Worm (Caenorhabditis elegans): ENCODE measurements around the gene K03B4.9.

DNA sequence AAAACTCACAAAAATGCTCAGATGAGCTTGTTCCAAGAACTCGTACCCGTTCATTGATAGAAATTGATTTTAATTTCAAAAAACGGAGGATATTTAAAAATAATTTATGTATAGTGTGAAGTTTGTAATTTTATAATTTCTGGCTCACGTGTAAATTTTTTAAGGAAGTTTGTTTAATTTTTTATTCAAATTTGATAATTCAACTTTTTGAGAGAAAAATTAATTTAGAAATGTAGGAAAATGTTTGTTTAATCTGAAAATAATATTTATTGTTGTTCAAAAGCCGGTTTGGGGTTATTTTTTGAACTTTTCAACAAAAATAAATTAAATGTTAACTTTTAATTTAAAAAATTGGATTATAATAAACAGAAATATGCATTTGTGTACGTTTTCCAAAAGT, 3.7 kb upstream of the K03B4.9 start, which contains the start of gene K03B4.6:
- TF ChIP-seq lin-11 (tag; optimal IDR thresholded peaks at IDR 0.05) (no peak), fkh-10 (GFP tag; optimal IDR thresholded peaks at IDR 0.05) (no peak), ama-1 (optimal IDR thresholded peaks at IDR 0.05) (no peak), nfya-1 (tag; optimal IDR thresholded peaks at IDR 0.05) (no peak), rnt-1 (tag; optimal IDR thresholded peaks at IDR 0.05) (no peak), unc-55 (GFP tag; optimal IDR thresholded peaks at IDR 0.05) (no peak), syd-9 (tag; optimal IDR thresholded peaks at IDR 0.05) (no peak), ceh-2 (tag; optimal IDR thresholded peaks at IDR 0.05) (no peak)

Data from whole organism, late embryonic.